Worm (Caenorhabditis elegans) whole organism, late embryonic: ENCODE data around the gene Y45F10B.12.
A peak's percentile ranks its signal among the peaks of the same experiment; 100 is the strongest.
"Not testable (repeated sequence)": the region's sequence is repeated elsewhere in the genome, so short reads cannot be mapped to it uniquely, and the experiment has no call there.

Experiments used
- C08G9.2 ChIP-seq: sonication (generic microtip); optimal IDR thresholded peaks from 2 replicates; lab custom pipeline; 2016; ENCODE audit warnings: mild to moderate bottlenecking, missing genetic modification characterization, moderate library complexity, missing compliant biosample characterization
- C38D4.7 ChIP-seq: fragments of 200-800 bp; sonication (Bioruptor generic); optimal IDR thresholded peaks from 2 replicates; lab custom pipeline; 2018; ENCODE audit warnings: mild to moderate bottlenecking, missing genetic modification characterization, moderate library complexity, missing compliant biosample characterization
- T23F11.4 ChIP-seq: fragments of 200-800 bp; sonication (Bioruptor generic); optimal IDR thresholded peaks from 2 replicates; lab custom pipeline; 2018; ENCODE audit warnings: mild to moderate bottlenecking, missing genetic modification characterization, missing compliant biosample characterization
- ahr-1 ChIP-seq: sonication (generic microtip); optimal IDR thresholded peaks from 2 replicates; lab custom pipeline; 2016; ENCODE audit warnings: missing genetic modification characterization, missing compliant biosample characterization
- ceh-14 ChIP-seq: sonication (generic microtip); optimal IDR thresholded peaks from 2 replicates; lab custom pipeline; 2016; ENCODE audit warnings: missing genotype, missing genetic modification characterization, missing compliant biosample characterization
- ceh-19 ChIP-seq: fragments of 200-800 bp; sonication (Bioruptor generic); optimal IDR thresholded peaks from 2 replicates; lab custom pipeline; 2018; ENCODE audit warnings: mild to moderate bottlenecking, missing genetic modification characterization, missing compliant biosample characterization
- ceh-22 ChIP-seq: sonication (generic microtip); optimal IDR thresholded peaks from 2 replicates; lab custom pipeline; 2017; ENCODE audit warnings: missing biosample characterization, missing genetic modification characterization
- ceh-24 ChIP-seq: sonication (generic microtip); optimal IDR thresholded peaks from 2 replicates; lab custom pipeline; 2016; ENCODE audit warnings: mild to moderate bottlenecking, missing genetic modification characterization, missing compliant biosample characterization
- ceh-31 ChIP-seq: sonication (generic microtip); optimal IDR thresholded peaks from 2 replicates; lab custom pipeline; 2016; ENCODE audit warnings: missing genetic modification characterization, missing compliant biosample characterization
- ceh-6 ChIP-seq: fragments of 200-800 bp; sonication (Bioruptor generic); optimal IDR thresholded peaks from 2 replicates; lab custom pipeline; 2018; ENCODE audit warnings: mild to moderate bottlenecking, missing genetic modification characterization, missing compliant biosample characterization
- dmd-4 ChIP-seq: sonication (generic microtip); optimal IDR thresholded peaks from 2 replicates; lab custom pipeline; 2016; ENCODE audit warnings: borderline replicate concordance, missing genetic modification characterization, missing compliant biosample characterization
- ets-4 ChIP-seq: sonication (generic microtip); optimal IDR thresholded peaks from 2 replicates; lab custom pipeline; 2016; ENCODE audit warnings: missing genetic modification characterization, missing compliant biosample characterization
- fax-1 ChIP-seq: sonication (generic microtip); optimal IDR thresholded peaks from 2 replicates; lab custom pipeline; 2016; ENCODE audit warnings: missing genotype, missing genetic modification characterization, missing compliant biosample characterization
- fkh-6 ChIP-seq: sonication (generic microtip); optimal IDR thresholded peaks from 2 replicates; lab custom pipeline; 2016; ENCODE audit warnings: missing genetic modification characterization, missing compliant biosample characterization
- lim-6 ChIP-seq: sonication (generic microtip); optimal IDR thresholded peaks from 2 replicates; lab custom pipeline; 2016; ENCODE audit warnings: missing genetic modification characterization, missing compliant biosample characterization
- nfya-1 ChIP-seq: sonication (generic microtip); optimal IDR thresholded peaks from 2 replicates; lab custom pipeline; 2017; ENCODE audit warnings: missing genetic modification characterization, mild to moderate bottlenecking, missing compliant biosample characterization, antibody characterized with exemption, moderate library complexity
- nhr-11 ChIP-seq: fragments of 150-350 bp; optimal IDR thresholded peaks from 2 replicates; lab custom pipeline; 2014; ENCODE audit warnings: missing biosample characterization, missing genetic modification characterization
- nhr-232 ChIP-seq: sonication (generic microtip); optimal IDR thresholded peaks from 2 replicates; lab custom pipeline; 2016; ENCODE audit warnings: missing genetic modification characterization, missing compliant biosample characterization
- pax-1 ChIP-seq: fragments of 150-350 bp; optimal IDR thresholded peaks from 2 replicates; lab custom pipeline; 2014; ENCODE audit warnings: missing biosample characterization, missing genetic modification characterization
- pha-4 ChIP-seq: fragments of 150-350 bp; optimal IDR thresholded peaks from 2 replicates; lab custom pipeline; 2018; ENCODE audit warnings: missing biosample characterization, missing genetic modification reagents, missing genetic modification characterization
- pros-1 ChIP-seq: fragments of 150-350 bp; optimal IDR thresholded peaks from 2 replicates; lab custom pipeline; 2014; ENCODE audit warnings: missing biosample characterization, missing genetic modification reagents, missing genetic modification characterization
- rnt-1 ChIP-seq: sonication (generic microtip); optimal IDR thresholded peaks from 2 replicates; lab custom pipeline; 2016; ENCODE audit warnings: missing genetic modification characterization, missing compliant biosample characterization
- sox-2 ChIP-seq: fragments of 200-800 bp; sonication (Bioruptor generic); IDR thresholded peaks from 2 replicates; pipeline ENCODE4 v1.3.6; 2022; ENCODE audit warnings: missing genetic modification reagents, missing genetic modification characterization, missing compliant biosample characterization
- ttx-3 ChIP-seq: sonication (generic microtip); optimal IDR thresholded peaks from 2 replicates; lab custom pipeline; 2016; ENCODE audit warnings: missing genetic modification reagents, missing genetic modification characterization, missing compliant biosample characterization
- unc-3 ChIP-seq, 2 experiments: fragments of 200-800 bp in 1 of 2; sonication (Bioruptor generic) in 1 of 2; sonication (generic microtip) in 1 of 2; conservative IDR thresholded peaks in 1 of 2; optimal IDR thresholded peaks in 1 of 2; 2 replicates each; pipeline versions ENCODE4 v1.3.6 to Lab custom; 2016 to 2022; ENCODE audit warnings: missing compliant biosample characterization in 2 of 2, missing genetic modification characterization in 2 of 2, missing genetic modification reagents in 1 of 2
- unc-42 ChIP-seq: sonication (generic microtip); optimal IDR thresholded peaks from 2 replicates; lab custom pipeline; 2016; ENCODE audit warnings: missing genotype, missing genetic modification characterization, missing compliant biosample characterization
- unc-86 ChIP-seq: sonication (generic microtip); optimal IDR thresholded peaks from 2 replicates; lab custom pipeline; 2016; ENCODE audit warnings: missing genetic modification characterization, missing compliant biosample characterization

Gene Y45F10B.12

ce11 chrIV:13564284-13564683 is 23.0 kb upstream of the Y45F10B.12 start:
- TF ChIP-seq unc-3 (GFP tag; conservative IDR thresholded peaks at IDR 0.05; lab: Robert Waterston, UW) (no peak), unc-3 (tag; optimal IDR thresholded peaks at IDR 0.05; lab: Kevin White, UChicago) (no peak), ets-4 (tag; lab: Kevin White, UChicago) (no peak), unc-42 (tag; lab: Kevin White, UChicago) (peak; percentile 28), ttx-3 (tag; lab: Kevin White, UChicago) (no peak), nfya-1 (tag; lab: Kevin White, UChicago) (no peak)

ce11 chrIV:13574733-13575132 is 12.5 kb upstream of the Y45F10B.12 start, which contains the start of gene srd-10:
srd-10 (plus strand) TSS chrIV:13575033.
- TF ChIP-seq ceh-19 (GFP tag; lab: Kevin White, UChicago) (no peak), nhr-11 (tag; lab: Kevin White, UChicago) (no peak)

ce11 chrIV:13575673-13576072 is 11.6 kb upstream of the Y45F10B.12 start:
- TF ChIP-seq nhr-11 (tag; lab: Kevin White, UChicago) (peak; percentile 16), C08G9.2 (tag; lab: Kevin White, UChicago) (no peak)

ce11 chrIV:13578174-13578573 is 9.1 kb upstream of the Y45F10B.12 start, which contains the start of gene Y45F10B.8:
Y45F10B.8 (minus strand) TSS chrIV:13578274.
- TF ChIP-seq unc-86, ceh-24, ceh-31 (tag; lab: Kevin White, UChicago): not testable (repeated sequence)

- not testable (repeated sequence) for TF ChIP-seq ceh-14, pha-4, ahr-1 (tag; lab: Kevin White, UChicago)
Observed at ce11 chrIV:13578953-13579352, 8.3 kb upstream of the Y45F10B.12 start, which contains the start of gene sru-16. sru-16 (plus strand) TSS chrIV:13579253.

- TF ChIP-seq pax-1 (tag; lab: Kevin White, UChicago) (no peak), ceh-14 (tag; lab: Kevin White, UChicago) (no peak), sox-2 (GFP tag; lab: Robert Waterston, UW) (no peak), C38D4.7 (GFP tag; lab: Kevin White, UChicago) (no peak), dmd-4 (tag; lab: Kevin White, UChicago) (no peak), nhr-11 (tag; lab: Kevin White, UChicago) (no peak), ceh-19 (GFP tag; lab: Kevin White, UChicago) (no peak), ceh-22 (tag; lab: Kevin White, UChicago) (no peak)
Observed at ce11 chrIV:13582909-13583308, 4.4 kb upstream of the Y45F10B.12 start, which contains the start of gene sru-12. sru-12 (plus strand) TSS chrIV:13583209.

ce11 chrIV:13584646-13585045 is 2.6 kb upstream of the Y45F10B.12 start, which contains the start of gene sru-11:
sru-11 (plus strand) TSS chrIV:13584946.
- no peak for TF ChIP-seq T23F11.4 (GFP tag; lab: Kevin White, UChicago)
- no peak for TF ChIP-seq fax-1
- TF ChIP-seq rnt-1 (tag; lab: Kevin White, UChicago) = no peak
- TF ChIP-seq lim-6 (tag; lab: Kevin White, UChicago) = no peak
- no peak for TF ChIP-seq nhr-232 (tag; lab: Kevin White, UChicago)
- no peak for TF ChIP-seq ets-4 (tag; lab: Kevin White, UChicago)
- no peak for TF ChIP-seq fkh-6 (tag; lab: Kevin White, UChicago)
- no peak for TF ChIP-seq ceh-6
- no peak for TF ChIP-seq pros-1 (tag; lab: Kevin White, UChicago)
- no peak for TF ChIP-seq unc-3 (GFP tag; conservative IDR thresholded peaks at IDR 0.05; lab: Robert Waterston, UW)
- no peak for TF ChIP-seq unc-3 (tag; optimal IDR thresholded peaks at IDR 0.05; lab: Kevin White, UChicago)
